Fruit fly (Drosophila melanogaster) whole organism, embryonic: ENCODE measurements around the gene pnt.

ENCODE experiments used
- ATbp ChIP-seq: fragments of 200-800 bp; sonication (Bioruptor generic); optimal IDR thresholded peaks from 2 replicates; lab custom pipeline; 2017; ENCODE audit warnings: missing biosample characterization, mild to moderate bottlenecking, missing genetic modification characterization, missing genetic modification reagents
- CG1024 ChIP-seq: fragments of 200-800 bp; sonication (Bioruptor generic); IDR thresholded peaks from 2 replicates; pipeline ENCODE4 v1.3.6; 2022; ENCODE audit warnings: missing biosample characterization, missing genetic modification characterization
- CG11398 ChIP-seq: fragments of 200-800 bp; sonication (Bioruptor generic); optimal IDR thresholded peaks from 2 replicates; lab custom pipeline; 2016; ENCODE audit warnings: missing biosample characterization, missing genetic modification characterization
- CG11695 ChIP-seq: fragments of 200-800 bp; sonication (Bioruptor generic); IDR thresholded peaks from 3 replicates; pipeline ENCODE4 v1.3.6; 2022; ENCODE audit warnings: missing biosample characterization, missing genetic modification characterization
- CG12219 ChIP-seq: fragments of 200-800 bp; sonication (Bioruptor generic); optimal IDR thresholded peaks from 3 replicates; lab custom pipeline; 2018; ENCODE audit warnings: missing biosample characterization, mild to moderate bottlenecking, missing genetic modification characterization
- CG12299 ChIP-seq: fragments of 200-800 bp; sonication (Bioruptor generic); optimal IDR thresholded peaks from 2 replicates; lab custom pipeline; 2018; ENCODE audit warnings: missing biosample characterization, mild to moderate bottlenecking, missing genetic modification characterization
- CG1233 ChIP-seq: fragments of 200-800 bp; sonication (Bioruptor generic); optimal IDR thresholded peaks from 4 replicates; lab custom pipeline; 2018; ENCODE audit warnings: missing biosample characterization, mild to moderate bottlenecking, missing genetic modification characterization
- CG12942 ChIP-seq: fragments of 200-800 bp; sonication (Bioruptor generic); optimal IDR thresholded peaks from 3 replicates; lab custom pipeline; 2016; ENCODE audit warnings: missing biosample characterization, missing genetic modification characterization
- CG13296 ChIP-seq: fragments of 200-800 bp; sonication (Bioruptor generic); optimal IDR thresholded peaks from 3 replicates; lab custom pipeline; 2018; ENCODE audit warnings: missing biosample characterization, mild to moderate bottlenecking, missing genetic modification characterization
- CG14667 ChIP-seq: fragments of 200-800 bp; sonication (Bioruptor generic); IDR thresholded peaks from 2 replicates; pipeline ENCODE4 v1.3.6; 2022; ENCODE audit warnings: missing biosample characterization, missing genetic modification characterization
- CG15601 ChIP-seq: fragments of 200-800 bp; sonication (Bioruptor generic); optimal IDR thresholded peaks from 3 replicates; lab custom pipeline; 2019; ENCODE audit warnings: missing biosample characterization, mild to moderate bottlenecking, missing genetic modification characterization, moderate library complexity
- CG16863 ChIP-seq: fragments of 200-800 bp; sonication (Bioruptor generic); optimal IDR thresholded peaks from 3 replicates; lab custom pipeline; 2016; ENCODE audit warnings: missing biosample characterization, missing genetic modification characterization
- CG17829 ChIP-seq: fragments of 200-800 bp; optimal IDR thresholded peaks from 2 replicates; lab custom pipeline; 2019; ENCODE audit warnings: missing biosample characterization, mild to moderate bottlenecking, missing genetic modification characterization, moderate library complexity
- CG18764 ChIP-seq: fragments of 200-800 bp; sonication (Bioruptor generic); optimal IDR thresholded peaks from 3 replicates; lab custom pipeline; 2016; ENCODE audit warnings: missing biosample characterization, missing genetic modification characterization
- CG31441 ChIP-seq: fragments of 200-800 bp; sonication (Bioruptor generic); IDR thresholded peaks from 2 replicates; pipeline ENCODE4 v1.3.6; 2022; ENCODE audit warnings: missing biosample characterization, missing genetic modification characterization
- CG7556 ChIP-seq: fragments of 200-800 bp; sonication (Bioruptor generic); optimal IDR thresholded peaks from 2 replicates; lab custom pipeline; 2017; ENCODE audit warnings: missing biosample characterization, mild to moderate bottlenecking, missing genetic modification characterization
- CG8478 ChIP-seq: fragments of >200 bp; optimal IDR thresholded peaks from 2 replicates; lab custom pipeline; 2018
- CG9817 ChIP-seq: fragments of 200-800 bp; sonication (Bioruptor generic); optimal IDR thresholded peaks from 2 replicates; lab custom pipeline; 2018; ENCODE audit warnings: missing biosample characterization, mild to moderate bottlenecking, missing genetic modification characterization, moderate library complexity
- CrebB ChIP-seq: fragments of 200-800 bp; sonication (Bioruptor generic); optimal IDR thresholded peaks from 3 replicates; lab custom pipeline; 2018; ENCODE audit warnings: missing biosample characterization, mild to moderate bottlenecking, missing genetic modification characterization
- Dll ChIP-seq: fragments of 200-800 bp; sonication (Bioruptor generic); IDR thresholded peaks from 4 replicates; pipeline ENCODE4 v1.3.6; 2022; ENCODE audit warnings: missing biosample characterization, missing genetic modification characterization; ENCODE audit not compliant: partially characterized antibody
- Dp ChIP-seq: fragments of 200-800 bp; sonication (Bioruptor generic); optimal IDR thresholded peaks from 2 replicates; lab custom pipeline; 2018; ENCODE audit warnings: missing biosample characterization, mild to moderate bottlenecking, missing genetic modification characterization, moderate library complexity
- E2f2 ChIP-seq: fragments of 200-800 bp; sonication (Bioruptor generic); IDR thresholded peaks from 2 replicates; pipeline ENCODE4 v1.3.6; 2022; ENCODE audit warnings: missing biosample characterization, missing genetic modification characterization
- Kr ChIP-seq: fragments of 200-800 bp; sonication (Bioruptor generic); optimal IDR thresholded peaks from 2 replicates; lab custom pipeline; 2017; ENCODE audit warnings: missing biosample characterization, mild to moderate bottlenecking, missing genetic modification characterization
- Med ChIP-seq: fragments of 200-800 bp; sonication (Bioruptor generic); peaks from one replicate; lab custom pipeline; 2016; ENCODE audit warnings: missing biosample characterization, missing genetic modification characterization, mild to moderate bottlenecking, inconsistent platforms, moderate library complexity
- Myb ChIP-seq: fragments of 200-800 bp; sonication (Bioruptor generic); optimal IDR thresholded peaks from 2 replicates; lab custom pipeline; 2016; ENCODE audit warnings: missing biosample characterization, missing genetic modification characterization
- Neu2 ChIP-seq: fragments of 200-800 bp; sonication (Bioruptor generic); optimal IDR thresholded peaks from 3 replicates; lab custom pipeline; 2016; ENCODE audit warnings: missing biosample characterization, missing genetic modification characterization, borderline replicate concordance
- Nf-YB ChIP-seq: fragments of 200-800 bp; sonication (Bioruptor generic); optimal IDR thresholded peaks from 3 replicates; lab custom pipeline; 2019; ENCODE audit warnings: missing biosample characterization, mild to moderate bottlenecking, missing genetic modification characterization, moderate library complexity
- Oli ChIP-seq: fragments of 200-800 bp; sonication (Bioruptor generic); optimal IDR thresholded peaks from 2 replicates; lab custom pipeline; 2018; ENCODE audit warnings: missing biosample characterization, mild to moderate bottlenecking, missing genetic modification characterization, moderate library complexity
- Pdp1 ChIP-seq, 2 experiments: fragments of 200-800 bp; sonication (Bioruptor generic); optimal IDR thresholded peaks; 3 replicates each; lab custom pipeline; 2016; ENCODE audit warnings: missing biosample characterization in 2 of 2, missing genetic modification characterization in 2 of 2, mild to moderate bottlenecking in 1 of 2, moderate library complexity in 1 of 2
- Ravus ChIP-seq: fragments of 200-800 bp; sonication (Bioruptor generic); IDR thresholded peaks from 2 replicates; pipeline ENCODE4 v1.3.6; 2022; ENCODE audit warnings: missing biosample characterization, missing genetic modification characterization
- Sox102F ChIP-seq: fragments of 200-800 bp; sonication (Bioruptor generic); optimal IDR thresholded peaks from 2 replicates; lab custom pipeline; 2018; ENCODE audit warnings: missing biosample characterization, mild to moderate bottlenecking, missing genetic modification characterization, moderate library complexity
- Spps ChIP-seq: fragments of 200-800 bp; sonication (Bioruptor generic); optimal IDR thresholded peaks from 2 replicates; lab custom pipeline; 2018; ENCODE audit warnings: missing biosample characterization, mild to moderate bottlenecking, missing genetic modification characterization
- Sry-β ChIP-seq: fragments of 200-800 bp; sonication (Bioruptor generic); optimal IDR thresholded peaks from 2 replicates; lab custom pipeline; 2018; ENCODE audit warnings: missing biosample characterization, mild to moderate bottlenecking, missing genetic modification characterization, moderate library complexity
- Trl ChIP-seq, 3 experiments: fragments of >200 bp in 2 of 3; fragments of 200-800 bp in 1 of 3; sonication (Bioruptor generic) in 1 of 3; optimal IDR thresholded peaks; 2 replicates in 1 of 3; 3 replicates in 2 of 3; lab custom pipeline; 2016 to 2017; ENCODE audit warnings: missing biosample characterization in 1 of 3, missing genetic modification characterization in 1 of 3
- ci ChIP-seq: fragments of 200-800 bp; sonication (Bioruptor generic); IDR thresholded peaks from 3 replicates; pipeline ENCODE4 v1.3.6; 2022; ENCODE audit warnings: missing biosample characterization, missing genetic modification characterization
- crc ChIP-seq: fragments of 200-800 bp; sonication (Bioruptor generic); optimal IDR thresholded peaks from 2 replicates; lab custom pipeline; 2016; ENCODE audit warnings: missing biosample characterization, missing genetic modification characterization
- da ChIP-seq: fragments of 200-800 bp; sonication (Bioruptor generic); optimal IDR thresholded peaks from 2 replicates; lab custom pipeline; 2016; ENCODE audit warnings: missing biosample characterization, missing genetic modification characterization
- danr ChIP-seq: fragments of 200-800 bp; sonication (Bioruptor generic); IDR thresholded peaks from 2 replicates; pipeline ENCODE4 v1.3.6; 2022; ENCODE audit warnings: missing biosample characterization, missing genetic modification characterization
- dm ChIP-seq: fragments of 200-800 bp; sonication (Bioruptor generic); optimal IDR thresholded peaks from 3 replicates; lab custom pipeline; 2016; ENCODE audit warnings: missing biosample characterization, missing genetic modification characterization
- en ChIP-seq: fragments of 200-800 bp; sonication (Bioruptor generic); optimal IDR thresholded peaks from 2 replicates; lab custom pipeline; 2016; ENCODE audit warnings: missing biosample characterization, missing genetic modification characterization
- eyg ChIP-seq: fragments of 200-800 bp; sonication (Bioruptor generic); optimal IDR thresholded peaks from 3 replicates; lab custom pipeline; 2016; ENCODE audit warnings: missing biosample characterization, missing genetic modification characterization
- grau ChIP-seq: fragments of 200-800 bp; optimal IDR thresholded peaks from 3 replicates; lab custom pipeline; 2019; ENCODE audit warnings: missing biosample characterization, mild to moderate bottlenecking, missing genetic modification characterization, moderate library complexity
- her ChIP-seq: fragments of 200-800 bp; sonication (Bioruptor generic); optimal IDR thresholded peaks from 2 replicates; lab custom pipeline; 2016; ENCODE audit warnings: missing biosample characterization, missing genetic modification characterization
- hth ChIP-seq: fragments of >200 bp; optimal IDR thresholded peaks from 2 replicates; lab custom pipeline; 2017; ENCODE audit warnings: inconsistent platforms
- kah ChIP-seq: fragments of 200-800 bp; sonication (Bioruptor generic); optimal IDR thresholded peaks from 2 replicates; lab custom pipeline; 2018; ENCODE audit warnings: missing biosample characterization, mild to moderate bottlenecking, missing genetic modification characterization
- maf-S ChIP-seq: fragments of 200-800 bp; sonication (Bioruptor generic); optimal IDR thresholded peaks from 2 replicates; lab custom pipeline; 2016; ENCODE audit warnings: missing biosample characterization, missing genetic modification characterization
- pnt ChIP-seq: fragments of 200-800 bp; sonication (Bioruptor generic); optimal IDR thresholded peaks from 3 replicates; lab custom pipeline; 2016; ENCODE audit warnings: missing biosample characterization, missing genetic modification characterization
- ranshi ChIP-seq: fragments of 200-800 bp; sonication (Bioruptor generic); IDR thresholded peaks from 2 replicates; pipeline ENCODE4 v1.3.6; 2022; ENCODE audit warnings: missing biosample characterization, missing genetic modification characterization
- scrt ChIP-seq: fragments of 200-800 bp; sonication (Bioruptor generic); optimal IDR thresholded peaks from 2 replicates; lab custom pipeline; 2018; ENCODE audit warnings: missing biosample characterization, mild to moderate bottlenecking, missing genetic modification characterization, moderate library complexity
- sim ChIP-seq: fragments of 200-800 bp; sonication (Bioruptor generic); IDR thresholded peaks from 2 replicates; pipeline ENCODE4 v1.3.6; 2022; ENCODE audit warnings: missing biosample characterization, missing genetic modification characterization
- sug ChIP-seq: fragments of 200-800 bp; optimal IDR thresholded peaks from 2 replicates; lab custom pipeline; 2019; ENCODE audit warnings: missing biosample characterization, mild to moderate bottlenecking, missing genetic modification characterization, moderate library complexity
- vnd ChIP-seq: fragments of 200-800 bp; sonication (Bioruptor generic); IDR thresholded peaks from 3 replicates; pipeline ENCODE4 v1.3.6; 2022; ENCODE audit warnings: missing biosample characterization, missing genetic modification characterization; ENCODE audit not compliant: partially characterized antibody

Gene pnt

DNA sequence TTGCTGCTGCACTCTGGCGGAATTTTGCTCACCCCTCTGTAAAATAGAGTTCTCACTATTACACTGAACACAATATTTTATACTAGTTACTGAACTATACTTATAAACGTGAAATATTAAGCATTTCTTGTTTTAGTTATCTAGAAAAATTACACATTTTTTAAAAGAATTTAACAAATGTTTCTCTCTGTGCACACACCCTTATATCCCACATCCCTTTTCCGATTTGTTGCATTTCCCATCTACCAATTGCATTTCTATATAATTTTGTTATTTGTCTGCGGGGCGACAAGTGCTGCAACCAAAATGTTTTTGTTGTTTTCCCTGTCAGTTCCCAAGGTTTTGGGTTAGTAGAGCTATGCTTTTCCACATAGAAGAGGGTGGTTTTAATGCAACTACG lies 42.7 kb downstream of the pnt start (continued):
- no peak for TF ChIP-seq Dp (GFP tag; lab: Kevin White, UChicago)
- peak; percentile 59 for TF ChIP-seq Nf-YB (GFP tag; lab: Kevin White, UChicago)
- TF ChIP-seq CG12299 (tag; lab: Kevin White, UChicago) = no peak
- no peak for TF ChIP-seq ranshi (GFP tag; lab: Robert Waterston, UW)
- no peak for TF ChIP-seq CG18764 (GFP tag; lab: Kevin White, UChicago)
- no peak for TF ChIP-seq ATbp (GFP tag; lab: Kevin White, UChicago)
- TF ChIP-seq grau = no peak
- TF ChIP-seq hth (lab: Kevin White, UChicago) = no peak
- no peak for TF ChIP-seq kah
- TF ChIP-seq ci (GFP tag; lab: Robert Waterston, UW) = no peak
- TF ChIP-seq CG11398 (GFP tag; lab: Kevin White, UChicago) = no peak
- TF ChIP-seq Pdp1 (GFP tag; optimal IDR thresholded peaks at IDR 0.05; lab: Kevin White, UChicago) = no peak
- TF ChIP-seq CG14667 (GFP tag; lab: Robert Waterston, UW) = no peak
- TF ChIP-seq scrt (GFP tag; lab: Kevin White, UChicago) = no peak
- TF ChIP-seq Spps = peak; percentile 19
- TF ChIP-seq CrebB (tag; lab: Kevin White, UChicago) = no peak
- no peak for TF ChIP-seq dm
- no peak for TF ChIP-seq Sry-β (GFP tag; lab: Kevin White, UChicago)
- TF ChIP-seq maf-S (GFP tag; lab: Kevin White, UChicago) = no peak
- no peak for TF ChIP-seq danr (GFP tag; lab: Robert Waterston, UW)
- TF ChIP-seq her = no peak
- TF ChIP-seq vnd (GFP tag; lab: Robert Waterston, UW) = no peak
- TF ChIP-seq Sox102F (GFP tag; lab: Kevin White, UChicago) = no peak
- TF ChIP-seq Kr = no peak
- no peak for TF ChIP-seq Med (GFP tag; lab: Kevin White, UChicago)
- peak; percentile 22 for TF ChIP-seq CG7556 (GFP tag; lab: Kevin White, UChicago)
- no peak for TF ChIP-seq CG15601 (tag; lab: Kevin White, UChicago)
- TF ChIP-seq crc = no peak
- TF ChIP-seq CG1233 = no peak
- TF ChIP-seq CG13296 (GFP tag; lab: Kevin White, UChicago) = no peak
- TF ChIP-seq CG9817 (tag; lab: Kevin White, UChicago) = no peak
- TF ChIP-seq pnt (GFP tag; lab: Kevin White, UChicago) = no peak
- TF ChIP-seq CG12219 (GFP tag; lab: Kevin White, UChicago) = no peak
- no peak for TF ChIP-seq Ravus (GFP tag; lab: Robert Waterston, UW)
- no peak for TF ChIP-seq Myb (GFP tag; lab: Kevin White, UChicago)
- TF ChIP-seq Neu2 (GFP tag; lab: Kevin White, UChicago) = no peak
- TF ChIP-seq CG12942 = no peak
- peak; percentile 32 for TF ChIP-seq CG16863 (GFP tag; lab: Kevin White, UChicago)
- TF ChIP-seq CG11695 = no peak
- TF ChIP-seq eyg = no peak
- peak; percentile 21; the same call in 1 of the 2 replicates for TF ChIP-seq CG31441
- TF ChIP-seq sug (tag; lab: Kevin White, UChicago) = no peak
- TF ChIP-seq CG17829 = peak; percentile 53
- TF ChIP-seq E2f2 (GFP tag; lab: Robert Waterston, UW) = no peak
- no peak for TF ChIP-seq Trl (optimal IDR thresholded peaks at IDR 0.05; lab: Kevin White, UChicago)
- no peak for TF ChIP-seq Trl (GFP tag; optimal IDR thresholded peaks at IDR 0.05; lab: Kevin White, UChicago)
- TF ChIP-seq Oli = no peak
- TF ChIP-seq CG1024 (GFP tag; lab: Robert Waterston, UW) = no peak
- no peak for TF ChIP-seq en (GFP tag; lab: Kevin White, UChicago)
- no peak for TF ChIP-seq sim (GFP tag; lab: Robert Waterston, UW)
- TF ChIP-seq Dll (GFP tag; lab: Robert Waterston, UW) = no peak
- no peak for TF ChIP-seq da
- no peak for TF ChIP-seq CG8478
